Worm (Caenorhabditis elegans): Measurements from ENCODE around the gene vps-26.
"Not testable (repeated sequence)": the region's sequence is repeated elsewhere in the genome, so short reads cannot be mapped to it uniquely, and the experiment has no call there.

Gene vps-26

ce11 chrIV:9318147-9318546 lies 23.4 kb downstream of the vps-26 start:
- TF ChIP-seq mxl-2 (GFP tag; conservative IDR thresholded peaks at IDR 0.05) (no peak), lin-38 (GFP tag; IDR thresholded peaks at IDR 0.05) (peak; percentile 55), aha-1 (tag) (peak; percentile 75), spr-1 (tag; optimal IDR thresholded peaks at IDR 0.05) (no peak), mep-1 (tag; optimal IDR thresholded peaks at IDR 0.05) (no peak)

ce11 chrIV:9316068-9316681 lies 25.4 kb downstream of the vps-26 start, which contains the start of the genes F49C12.9 and rpn-7:
F49C12.9 (minus strand) TSS chrIV:9316215.
rpn-7 (plus strand) TSS chrIV:9316631.
- no peak for TF ChIP-seq daf-19 (GFP tag; conservative IDR thresholded peaks at IDR 0.05)
- no peak for TF ChIP-seq D1046.2 (GFP tag; IDR thresholded peaks at IDR 0.05)
- TF ChIP-seq rbr-2 (tag; optimal IDR thresholded peaks at IDR 0.05): peak; percentile 19
- no peak for TF ChIP-seq madf-9 (GFP tag; conservative IDR thresholded peaks at IDR 0.05)
- no peak for TF ChIP-seq zfp-3 (GFP tag; conservative IDR thresholded peaks at IDR 0.05)
- TF ChIP-seq daf-16 (GFP tag; optimal IDR thresholded peaks at IDR 0.05): no peak
- TF ChIP-seq daf-16 (tag; optimal IDR thresholded peaks at IDR 0.05): peak; percentile 12
- TF ChIP-seq lsy-2 (tag; optimal IDR thresholded peaks at IDR 0.05): no peak
- TF ChIP-seq snpc-1.2 (GFP tag; IDR thresholded peaks at IDR 0.05): peak; percentile 45; the same call in 1 of the 2 replicates
- no peak for TF ChIP-seq unc-130 (GFP tag; optimal IDR thresholded peaks at IDR 0.05)
- no peak for TF ChIP-seq ceh-28 (tag; optimal IDR thresholded peaks at IDR 0.05)
- TF ChIP-seq hlh-11 (tag; optimal IDR thresholded peaks at IDR 0.05): peak; percentile 30
- no peak for TF ChIP-seq ceh-20 (GFP tag; IDR thresholded peaks at IDR 0.05)
- peak; percentile 19 for TF ChIP-seq dve-1 (tag; optimal IDR thresholded peaks at IDR 0.05; ENCODE audit: insufficient read depth)
- peak; percentile 83 for TF ChIP-seq mes-2 (tag; optimal IDR thresholded peaks at IDR 0.05; ENCODE audit: poor library complexity, severe bottlenecking)
- peak in 1 of 2 experiments; percentile 9 for TF ChIP-seq mdl-1 (tag; optimal IDR thresholded peaks at IDR 0.05)
- TF ChIP-seq ctbp-1 (GFP tag; IDR thresholded peaks at IDR 0.05): 0 out of 2 replicates have a peak, but pooled peaks have one; percentile 9
- TF ChIP-seq spr-1 (tag; optimal IDR thresholded peaks at IDR 0.05): no peak
- TF ChIP-seq dpl-1 (GFP tag; optimal IDR thresholded peaks at IDR 0.05): peak; percentile 47
- TF ChIP-seq ceh-62 (tag; optimal IDR thresholded peaks at IDR 0.05): no peak
- peak; percentile 3 for TF ChIP-seq T20F7.1 (GFP tag; optimal IDR thresholded peaks at IDR 0.05)
- no peak for TF ChIP-seq zfp-2 (tag; optimal IDR thresholded peaks at IDR 0.05)
- peak in 1 of 2 experiments; percentile 21 for TF ChIP-seq unc-62 (GFP tag; optimal IDR thresholded peaks at IDR 0.05 in 1 of 2)
- TF ChIP-seq unc-62 (tag; optimal IDR thresholded peaks at IDR 0.05): no peak
- TF ChIP-seq skn-1 (tag; optimal IDR thresholded peaks at IDR 0.05): no peak
- no peak for TF ChIP-seq Y75B8A.6 (GFP tag; IDR thresholded peaks at IDR 0.05)
- no peak for TF ChIP-seq unc-39 (tag; optimal IDR thresholded peaks at IDR 0.05)
- peak; percentile 19 for TF ChIP-seq fkh-10 (GFP tag; optimal IDR thresholded peaks at IDR 0.05)

- TF ChIP-seq Y105C5A.15 (GFP tag; IDR thresholded peaks at IDR 0.05); unc-39 (tag; optimal IDR thresholded peaks at IDR 0.05); lin-1 (GFP tag; IDR thresholded peaks at IDR 0.05): not testable (repeated sequence)
Measured at ce11 chrIV:9312827-9313226, 28.8 kb downstream of the vps-26 start, which contains the start of gene F49C12.7. F49C12.7 (minus strand) TSS chrIV:9312927.

- TF ChIP-seq nhr-77 (tag; optimal IDR thresholded peaks at IDR 0.05): peak; percentile 74
- no peak for TF ChIP-seq Y75B8A.6 (GFP tag; IDR thresholded peaks at IDR 0.05)
- no peak for TF ChIP-seq F44E2.7 (GFP tag; IDR thresholded peaks at IDR 0.05)
- TF ChIP-seq T26A8.4 (GFP tag; IDR thresholded peaks at IDR 0.05): no peak
- peak in 1 of 2 experiments; percentile 43 for TF ChIP-seq mdl-1 (tag; optimal IDR thresholded peaks at IDR 0.05)
- TF ChIP-seq unc-130 (GFP tag; optimal IDR thresholded peaks at IDR 0.05): no peak
- no peak for TF ChIP-seq zfp-2 (tag; optimal IDR thresholded peaks at IDR 0.05)
- no peak for TF ChIP-seq lin-38 (GFP tag; IDR thresholded peaks at IDR 0.05)
- no peak for TF ChIP-seq nhr-237 (tag; optimal IDR thresholded peaks at IDR 0.05)
- no peak for TF ChIP-seq nhr-11 (tag; optimal IDR thresholded peaks at IDR 0.05)
- no peak for TF ChIP-seq mxl-3 (GFP tag; optimal IDR thresholded peaks at IDR 0.05)
- TF ChIP-seq ctbp-1 (GFP tag; IDR thresholded peaks at IDR 0.05): no peak
- no peak for TF ChIP-seq daf-8 (GFP tag; IDR thresholded peaks at IDR 0.05)
- TF ChIP-seq lir-3 (tag; optimal IDR thresholded peaks at IDR 0.05): no peak
- peak; percentile 20; the same call in 1 of the 2 replicates for TF ChIP-seq lin-1 (GFP tag; IDR thresholded peaks at IDR 0.05)
- no peak for TF ChIP-seq set-16 (GFP tag; IDR thresholded peaks at IDR 0.05)
- TF ChIP-seq attf-4 (tag; optimal IDR thresholded peaks at IDR 0.05): no peak
- no peak for TF ChIP-seq snpc-1.2 (GFP tag; IDR thresholded peaks at IDR 0.05)
- TF ChIP-seq dmd-9 (GFP tag; IDR thresholded peaks at IDR 0.05): no peak
- TF ChIP-seq daf-19 (GFP tag; conservative IDR thresholded peaks at IDR 0.05): no peak
- no peak for TF ChIP-seq mxl-2 (GFP tag; conservative IDR thresholded peaks at IDR 0.05)
Measured at ce11 chrIV:9310935-9311566, 30.5 kb downstream of the vps-26 start.

Data from whole organism, L4 larva.